Worm (Caenorhabditis elegans) whole organism, midembryonic: ENCODE data around the gene M60.6.

ENCODE experiments used
- klf-2 ChIP-seq: fragments of 200-800 bp; sonication (Bioruptor generic); conservative IDR thresholded peaks from 2 replicates; pipeline ENCODE4 v1.3.6; 2022; ENCODE audit warnings: missing genetic modification reagents, missing genetic modification characterization, missing compliant biosample characterization
- ztf-29 ChIP-seq: fragments of 200-800 bp; sonication (Bioruptor generic); IDR thresholded peaks from 2 replicates; pipeline ENCODE4 v1.3.6; 2022; ENCODE audit warnings: missing genetic modification reagents, missing genetic modification characterization, missing compliant biosample characterization

DNA sequence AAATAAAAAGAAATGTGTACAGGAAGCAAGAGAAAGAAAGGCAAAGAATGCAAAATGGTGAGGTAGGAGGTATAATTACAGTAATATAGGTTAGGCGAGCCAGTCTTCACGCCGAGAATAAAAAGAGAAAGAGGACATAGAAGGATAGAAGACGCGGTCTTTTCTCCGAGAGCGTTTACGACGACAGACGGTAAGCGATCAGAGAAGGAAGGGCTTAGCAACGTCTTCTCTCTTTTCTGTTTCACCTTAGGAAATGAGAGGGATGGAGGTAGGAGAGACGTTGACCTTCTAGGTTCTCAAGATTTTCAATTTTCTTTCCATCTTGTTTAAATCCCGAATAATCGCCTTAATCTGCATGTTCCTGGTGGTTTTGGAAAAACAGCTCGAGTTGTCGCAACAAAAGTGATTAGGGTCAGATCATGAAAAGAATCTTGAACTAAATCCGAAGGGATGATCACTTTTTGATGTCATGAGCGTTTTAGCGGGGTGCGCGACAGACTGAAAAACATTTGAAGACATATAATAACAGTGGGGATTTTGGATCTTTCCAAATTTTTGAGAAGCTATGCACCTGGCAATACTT, 18.8 kb upstream of the M60.6 start, which contains the start of gene cutl-29:
- no peak for TF ChIP-seq klf-2 (GFP tag; lab: Robert Waterston, UW)
- TF ChIP-seq ztf-29 (GFP tag; lab: Robert Waterston, UW), result no peak
